Fruit fly (Drosophila melanogaster) whole organism, embryonic: ENCODE measurements around the gene CG14015.
A peak's percentile ranks its signal among the peaks of the same experiment; 100 is the strongest.

Source experiments
- CG10209 ChIP-seq: fragments of 200-800 bp; sonication (Bioruptor generic); optimal IDR thresholded peaks from 3 replicates; lab custom pipeline; 2017; ENCODE audit warnings: missing biosample characterization, mild to moderate bottlenecking, missing genetic modification characterization, missing genetic modification reagents
- CG11695 ChIP-seq: fragments of 200-800 bp; sonication (Bioruptor generic); IDR thresholded peaks from 3 replicates; pipeline ENCODE4 v1.3.6; 2022; ENCODE audit warnings: missing biosample characterization, missing genetic modification characterization
- CG12071 ChIP-seq: fragments of 200-800 bp; sonication (Bioruptor generic); optimal IDR thresholded peaks from 3 replicates; lab custom pipeline; 2018; ENCODE audit warnings: missing biosample characterization, mild to moderate bottlenecking, missing genetic modification characterization
- CG13296 ChIP-seq: fragments of 200-800 bp; sonication (Bioruptor generic); optimal IDR thresholded peaks from 3 replicates; lab custom pipeline; 2018; ENCODE audit warnings: missing biosample characterization, mild to moderate bottlenecking, missing genetic modification characterization
- CG15601 ChIP-seq: fragments of 200-800 bp; sonication (Bioruptor generic); optimal IDR thresholded peaks from 3 replicates; lab custom pipeline; 2019; ENCODE audit warnings: missing biosample characterization, mild to moderate bottlenecking, missing genetic modification characterization, moderate library complexity
- CG16813 ChIP-seq: fragments of 200-800 bp; sonication (Bioruptor generic); IDR thresholded peaks from 3 replicates; pipeline ENCODE4 v1.3.6; 2022; ENCODE audit warnings: missing biosample characterization, missing genetic modification characterization; ENCODE audit not compliant: partially characterized antibody
- CG18011 ChIP-seq: fragments of 200-800 bp; sonication (Bioruptor generic); optimal IDR thresholded peaks from 2 replicates; lab custom pipeline; 2017; ENCODE audit warnings: missing biosample characterization, missing genetic modification characterization, mild to moderate bottlenecking, moderate library complexity, missing genotype
- CG18476 ChIP-seq: fragments of 200-800 bp; sonication (Bioruptor generic); optimal IDR thresholded peaks from 2 replicates; lab custom pipeline; 2016; ENCODE audit warnings: missing biosample characterization, mild to moderate bottlenecking, missing genetic modification characterization
- CG2199 ChIP-seq: fragments of 200-800 bp; sonication (Bioruptor generic); IDR thresholded peaks from 3 replicates; pipeline ENCODE4 v1.3.6; 2022; ENCODE audit warnings: missing biosample characterization, missing genetic modification characterization
- CG30403 ChIP-seq: fragments of 200-800 bp; sonication (Bioruptor generic); optimal IDR thresholded peaks from 3 replicates; lab custom pipeline; 2016; ENCODE audit warnings: missing biosample characterization, missing genetic modification characterization
- CG31224 ChIP-seq: fragments of 200-800 bp; sonication (Bioruptor generic); IDR thresholded peaks from 2 replicates; pipeline ENCODE4 v1.3.6; 2022; ENCODE audit warnings: missing biosample characterization, missing genetic modification characterization
- CG31441 ChIP-seq: fragments of 200-800 bp; sonication (Bioruptor generic); IDR thresholded peaks from 2 replicates; pipeline ENCODE4 v1.3.6; 2022; ENCODE audit warnings: missing biosample characterization, missing genetic modification characterization
- CG42726 ChIP-seq: fragments of 200-800 bp; sonication (Bioruptor generic); IDR thresholded peaks from 2 replicates; pipeline ENCODE4 v1.3.6; 2022; ENCODE audit warnings: missing biosample characterization, missing genetic modification characterization; ENCODE audit not compliant: partially characterized antibody
- CG5180 ChIP-seq: fragments of 200-800 bp; sonication (Bioruptor generic); optimal IDR thresholded peaks from 3 replicates; lab custom pipeline; 2017; ENCODE audit warnings: missing biosample characterization, missing genetic modification characterization, mild to moderate bottlenecking, moderate library complexity, missing genetic modification reagents
- CG6689 ChIP-seq: fragments of 200-800 bp; sonication (Bioruptor generic); IDR thresholded peaks from 2 replicates; pipeline ENCODE4 v1.3.6; 2022; ENCODE audit warnings: missing biosample characterization, missing genetic modification characterization
- CG6854 ChIP-seq: fragments of 200-800 bp; sonication (Bioruptor generic); optimal IDR thresholded peaks from 3 replicates; lab custom pipeline; 2017; ENCODE audit warnings: missing biosample characterization, mild to moderate bottlenecking, missing genetic modification characterization
- CG9817 ChIP-seq: fragments of 200-800 bp; sonication (Bioruptor generic); optimal IDR thresholded peaks from 2 replicates; lab custom pipeline; 2018; ENCODE audit warnings: missing biosample characterization, mild to moderate bottlenecking, missing genetic modification characterization, moderate library complexity
- Dip2 ChIP-seq: fragments of 200-800 bp; sonication (Bioruptor generic); IDR thresholded peaks from 2 replicates; pipeline ENCODE4 v1.3.6; 2022; ENCODE audit warnings: missing biosample characterization, missing genetic modification characterization
- Doc3 ChIP-seq: fragments of 200-800 bp; sonication (Bioruptor generic); IDR thresholded peaks from 3 replicates; pipeline ENCODE4 v1.3.6; 2022; ENCODE audit warnings: missing biosample characterization, missing genetic modification characterization; ENCODE audit not compliant: partially characterized antibody
- Dref ChIP-seq: fragments of 200-800 bp; sonication (Bioruptor generic); IDR thresholded peaks from 2 replicates; pipeline ENCODE4 v1.3.6; 2022; ENCODE audit warnings: missing biosample characterization, missing genetic modification characterization
- Ets65A ChIP-seq: fragments of 200-800 bp; sonication (Bioruptor generic); peaks from one replicate; lab custom pipeline; 2016; ENCODE audit warnings: missing biosample characterization, missing genetic modification characterization
- Hand ChIP-seq: fragments of 200-800 bp; sonication (Bioruptor generic); optimal IDR thresholded peaks from 2 replicates; lab custom pipeline; 2017; ENCODE audit warnings: mild to moderate bottlenecking, missing biosample characterization, missing genetic modification reagents, missing genetic modification characterization
- Mrtf ChIP-seq: fragments of 200-800 bp; sonication (Bioruptor generic); IDR thresholded peaks from 3 replicates; pipeline ENCODE4 v1.3.6; 2022; ENCODE audit warnings: missing biosample characterization, missing genetic modification characterization
- NC2α ChIP-seq: fragments of 200-800 bp; sonication (Bioruptor generic); optimal IDR thresholded peaks from 2 replicates; lab custom pipeline; 2016; ENCODE audit warnings: missing biosample characterization, missing genetic modification characterization
- Rx ChIP-seq: fragments of 200-800 bp; sonication (Bioruptor generic); IDR thresholded peaks from 2 replicates; pipeline ENCODE4 v1.3.6; 2022; ENCODE audit warnings: missing biosample characterization, missing genetic modification characterization
- Scr ChIP-seq: fragments of 200-800 bp; sonication (Bioruptor generic); IDR thresholded peaks from 2 replicates; pipeline ENCODE4 v1.3.6; 2022; ENCODE audit warnings: missing biosample characterization, missing genetic modification characterization; ENCODE audit not compliant: partially characterized antibody
- Spps ChIP-seq: fragments of 200-800 bp; sonication (Bioruptor generic); optimal IDR thresholded peaks from 2 replicates; lab custom pipeline; 2018; ENCODE audit warnings: missing biosample characterization, mild to moderate bottlenecking, missing genetic modification characterization
- Xrp1 ChIP-seq: fragments of 200-800 bp; sonication (Bioruptor generic); IDR thresholded peaks from 2 replicates; pipeline ENCODE4 v1.3.6; 2022; ENCODE audit warnings: missing biosample characterization, missing genetic modification characterization
- br ChIP-seq: fragments of >200 bp; optimal IDR thresholded peaks from 2 replicates; lab custom pipeline; 2017
- caup ChIP-seq: fragments of 200-800 bp; sonication (Bioruptor generic); optimal IDR thresholded peaks from 3 replicates; lab custom pipeline; 2017; ENCODE audit warnings: missing biosample characterization, mild to moderate bottlenecking, missing genetic modification characterization, moderate library complexity; ENCODE audit not compliant: severe bottlenecking
- cg ChIP-seq: fragments of 200-800 bp; sonication (Bioruptor generic); optimal IDR thresholded peaks from 3 replicates; lab custom pipeline; 2019; ENCODE audit warnings: missing biosample characterization, mild to moderate bottlenecking, missing genetic modification characterization, moderate library complexity
- crc ChIP-seq: fragments of 200-800 bp; sonication (Bioruptor generic); optimal IDR thresholded peaks from 2 replicates; lab custom pipeline; 2016; ENCODE audit warnings: missing biosample characterization, missing genetic modification characterization
- crp ChIP-seq, 2 experiments: fragments of 200-800 bp; sonication (Bioruptor generic); optimal IDR thresholded peaks; 2 replicates in 1 of 2; 3 replicates in 1 of 2; lab custom pipeline; 2017; ENCODE audit warnings: missing biosample characterization in 2 of 2, missing genetic modification characterization in 2 of 2, mild to moderate bottlenecking in 1 of 2, moderate library complexity in 1 of 2
- dimm ChIP-seq: fragments of 200-800 bp; sonication (Bioruptor generic); IDR thresholded peaks from 2 replicates; pipeline ENCODE4 v1.3.6; 2022; ENCODE audit warnings: missing biosample characterization, missing genetic modification characterization
- fd102C ChIP-seq: fragments of 200-800 bp; sonication (Bioruptor generic); optimal IDR thresholded peaks from 2 replicates; lab custom pipeline; 2018; ENCODE audit warnings: missing biosample characterization, mild to moderate bottlenecking, missing genetic modification characterization, moderate library complexity
- ftz-f1 ChIP-seq: fragments of 200-800 bp; sonication (Bioruptor generic); optimal IDR thresholded peaks from 2 replicates; lab custom pipeline; 2016; ENCODE audit warnings: missing biosample characterization, missing genetic modification characterization
- gce ChIP-seq: fragments of 200-800 bp; sonication (Bioruptor generic); IDR thresholded peaks from 3 replicates; pipeline ENCODE4 v1.3.6; 2022; ENCODE audit warnings: missing biosample characterization, missing genetic modification characterization
- kni ChIP-seq: fragments of 200-800 bp; sonication (Bioruptor generic); optimal IDR thresholded peaks from 3 replicates; lab custom pipeline; 2017; ENCODE audit warnings: mild to moderate bottlenecking, missing biosample characterization, missing genetic modification reagents, missing genetic modification characterization
- lov ChIP-seq, 2 experiments: fragments of 200-800 bp in 1 of 2; fragments of >200 bp in 1 of 2; sonication (Bioruptor generic) in 1 of 2; IDR thresholded peaks in 1 of 2; optimal IDR thresholded peaks in 1 of 2; 2 replicates in 1 of 2; 3 replicates in 1 of 2; pipeline versions ENCODE4 v1.3.6 to Lab custom; 2017 to 2022; ENCODE audit warnings: missing biosample characterization in 1 of 2, missing genetic modification characterization in 1 of 2
- mirr ChIP-seq: fragments of 200-800 bp; sonication (Bioruptor generic); optimal IDR thresholded peaks from 3 replicates; lab custom pipeline; 2018; ENCODE audit warnings: missing biosample characterization, mild to moderate bottlenecking, missing genetic modification characterization
- mld ChIP-seq: fragments of 200-800 bp; sonication (Bioruptor generic); IDR thresholded peaks from 3 replicates; pipeline ENCODE4 v1.3.6; 2022; ENCODE audit warnings: missing biosample characterization, missing genetic modification characterization; ENCODE audit not compliant: partially characterized antibody
- psq ChIP-seq: fragments of 200-800 bp; sonication (Bioruptor generic); optimal IDR thresholded peaks from 2 replicates; lab custom pipeline; 2017; ENCODE audit warnings: missing biosample characterization, missing genetic modification characterization
- ranshi ChIP-seq: fragments of 200-800 bp; sonication (Bioruptor generic); IDR thresholded peaks from 2 replicates; pipeline ENCODE4 v1.3.6; 2022; ENCODE audit warnings: missing biosample characterization, missing genetic modification characterization
- run ChIP-seq: fragments of 200-800 bp; sonication (Bioruptor generic); optimal IDR thresholded peaks from 3 replicates; lab custom pipeline; 2018; ENCODE audit warnings: missing biosample characterization, mild to moderate bottlenecking, missing genetic modification characterization
- scrt ChIP-seq: fragments of 200-800 bp; sonication (Bioruptor generic); optimal IDR thresholded peaks from 2 replicates; lab custom pipeline; 2018; ENCODE audit warnings: missing biosample characterization, mild to moderate bottlenecking, missing genetic modification characterization, moderate library complexity
- sens-2 ChIP-seq: fragments of 200-800 bp; sonication (Bioruptor generic); IDR thresholded peaks from 2 replicates; pipeline ENCODE4 v1.3.6; 2022; ENCODE audit warnings: missing biosample characterization, missing genetic modification characterization
- slp2 ChIP-seq: fragments of 200-800 bp; sonication (Bioruptor generic); optimal IDR thresholded peaks from 2 replicates; lab custom pipeline; 2016; ENCODE audit warnings: missing biosample characterization, missing genetic modification characterization

Gene CG14015

dm6 chr2L:5546518-5547287 is 7.7 kb upstream of the CG14015 start, which contains the start of gene Oscillin (continued):
- peak; percentile 91 for TF ChIP-seq gce (GFP tag; lab: Robert Waterston, UW)
- TF ChIP-seq sens-2 (GFP tag; lab: Robert Waterston, UW) = no peak
- TF ChIP-seq dimm (GFP tag; lab: Robert Waterston, UW) = no peak
- peak; percentile 75; the same call in 1 of the 3 replicates for TF ChIP-seq Mrtf (GFP tag; lab: Robert Waterston, UW)
- peak; percentile 44 for TF ChIP-seq slp2
- no peak for TF ChIP-seq Hand (GFP tag; lab: Kevin White, UChicago)
- no peak for TF ChIP-seq CG18011 (GFP tag; lab: Kevin White, UChicago)
- TF ChIP-seq CG31224 (GFP tag; lab: Robert Waterston, UW) = peak; percentile 73
- TF ChIP-seq CG11695 (GFP tag; lab: Robert Waterston, UW) = peak; percentile 90
- peak; percentile 80 for TF ChIP-seq CG6689 (GFP tag; lab: Robert Waterston, UW)
- peak; percentile 78 for TF ChIP-seq caup
- peak; percentile 45; the same call in 2 of the 3 replicates for TF ChIP-seq Doc3
- peak; percentile 94 for TF ChIP-seq Xrp1
- peak; percentile 75 for TF ChIP-seq cg (GFP tag; lab: Kevin White, UChicago)
- no peak for TF ChIP-seq fd102C (GFP tag; lab: Kevin White, UChicago)
- TF ChIP-seq mirr = no peak
- peak; percentile 52 for TF ChIP-seq scrt (GFP tag; lab: Kevin White, UChicago)
- peak; percentile 59 for TF ChIP-seq Scr (GFP tag; lab: Robert Waterston, UW)
- TF ChIP-seq CG31441 (GFP tag; lab: Robert Waterston, UW) = peak; percentile 92
- TF ChIP-seq br = no peak
- TF ChIP-seq CG42726 (GFP tag; lab: Robert Waterston, UW) = no peak
- 0 out of 3 replicates have a peak, but pooled peaks have one; percentile 25 for TF ChIP-seq CG2199 (GFP tag; lab: Robert Waterston, UW)
- peak; percentile 52 for TF ChIP-seq kni (GFP tag; lab: Kevin White, UChicago)
- TF ChIP-seq crc = peak; percentile 42
- peak; percentile 88 for TF ChIP-seq mld (GFP tag; lab: Robert Waterston, UW)
- no peak for TF ChIP-seq run (tag; lab: Kevin White, UChicago)
- TF ChIP-seq CG30403 (GFP tag; lab: Kevin White, UChicago) = peak; percentile 76
- TF ChIP-seq psq (GFP tag; lab: Kevin White, UChicago) = peak; percentile 88
- peak; percentile 58 for TF ChIP-seq CG9817
- TF ChIP-seq Rx (GFP tag; lab: Robert Waterston, UW) = peak; percentile 52; the same call in 1 of the 2 replicates
- TF ChIP-seq CG18476 (GFP tag; lab: Kevin White, UChicago) = peak; percentile 70
- no peak for TF ChIP-seq ftz-f1 (GFP tag; lab: Kevin White, UChicago)
- peak; percentile 69 for TF ChIP-seq CG5180
- no peak for TF ChIP-seq Dip2 (GFP tag; lab: Robert Waterston, UW)
- no peak for TF ChIP-seq Ets65A
- peak; percentile 84 for TF ChIP-seq Spps
- TF ChIP-seq lov (optimal IDR thresholded peaks at IDR 0.05; lab: Kevin White, UChicago) = no peak
- TF ChIP-seq lov (GFP tag; IDR thresholded peaks at IDR 0.05; lab: Robert Waterston, UW) = peak; percentile 77; the same call in 2 of the 3 replicates
- no peak for TF ChIP-seq NC2α (GFP tag; lab: Kevin White, UChicago)
- TF ChIP-seq ranshi (GFP tag; lab: Robert Waterston, UW) = peak; percentile 83
- no peak for TF ChIP-seq Dref (GFP tag; lab: Robert Waterston, UW)
- peak in 1 of 2 experiments; percentile 33 for TF ChIP-seq crp (GFP tag; optimal IDR thresholded peaks at IDR 0.05; lab: Kevin White, UChicago)
- TF ChIP-seq CG15601 (tag; lab: Kevin White, UChicago) = peak; percentile 90
- peak; percentile 68; the same call in 2 of the 3 replicates for TF ChIP-seq CG16813
- peak; percentile 77 for TF ChIP-seq CG10209 (GFP tag; lab: Kevin White, UChicago)
- no peak for TF ChIP-seq CG12071 (GFP tag; lab: Kevin White, UChicago)
- peak; percentile 58 for TF ChIP-seq CG6854
- TF ChIP-seq CG13296 (GFP tag; lab: Kevin White, UChicago) = peak; percentile 78
